Worm (Caenorhabditis elegans): ENCODE measurements around the gene cpr-5.

The cpr-5 gene

DNA sequence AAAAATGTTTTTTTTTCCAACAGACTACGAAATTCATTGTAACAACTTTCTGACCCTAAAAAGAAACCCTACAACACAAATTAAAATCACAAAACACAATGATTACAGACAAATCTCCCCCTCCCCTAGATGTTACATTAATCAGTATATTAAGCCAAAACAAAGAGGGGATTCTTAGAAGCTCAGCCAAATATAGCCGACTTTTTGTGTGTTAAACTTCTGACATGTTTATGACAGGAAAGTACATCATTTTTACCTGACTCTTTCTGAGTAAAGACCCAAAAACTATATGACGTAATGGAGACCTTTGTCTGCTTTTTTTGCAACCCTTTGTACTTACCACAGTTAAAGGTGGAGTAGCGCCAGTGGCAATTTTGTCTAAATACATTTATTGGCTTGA, 13.7 kb downstream of the cpr-5 start:
- TF ChIP-seq madf-5 (GFP tag; IDR thresholded peaks at IDR 0.05) = no peak
- no peak for TF ChIP-seq hif-1 (tag; optimal IDR thresholded peaks at IDR 0.05)
- no peak for TF ChIP-seq dmd-8 (GFP tag; IDR thresholded peaks at IDR 0.05)
- no peak for TF ChIP-seq tra-1 (GFP tag; IDR thresholded peaks at IDR 0.05)
- no peak for TF ChIP-seq daf-19 (GFP tag; conservative IDR thresholded peaks at IDR 0.05)
- no peak for TF ChIP-seq nhr-6 (tag; optimal IDR thresholded peaks at IDR 0.05)
- no peak for TF ChIP-seq F44E2.7 (GFP tag; IDR thresholded peaks at IDR 0.05)
- TF ChIP-seq ceh-20 (GFP tag; IDR thresholded peaks at IDR 0.05) = no peak
- no peak for TF ChIP-seq ceh-62 (tag; optimal IDR thresholded peaks at IDR 0.05)
- TF ChIP-seq lir-3 (tag; optimal IDR thresholded peaks at IDR 0.05) = no peak
- TF ChIP-seq hlh-30 (tag; optimal IDR thresholded peaks at IDR 0.05; ENCODE audit: insufficient read depth) = no peak
- no peak for TF ChIP-seq aha-1 (tag)

DNA sequence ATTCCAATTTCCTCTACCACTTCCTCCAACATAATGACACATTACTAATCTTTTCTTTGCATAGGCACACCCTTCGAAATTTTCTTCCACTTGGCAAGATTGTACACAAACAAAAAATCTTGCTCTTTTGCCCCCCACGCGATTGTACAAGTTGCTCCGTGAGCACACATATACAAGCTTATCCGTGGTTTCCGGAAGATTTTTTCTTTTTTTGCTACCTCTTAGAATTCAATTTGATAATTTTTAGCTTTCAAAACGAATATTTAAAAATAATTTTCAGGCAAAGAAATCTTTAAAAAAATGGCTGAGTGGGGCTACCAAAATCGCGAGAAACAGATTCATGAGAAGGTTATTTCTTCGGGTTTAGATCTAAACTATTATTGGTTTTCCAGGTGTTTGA, 21.2 kb downstream of the cpr-5 start, which contains the start of gene Y50D4B.1:
TSS of gene Y50D4B.1 (plus strand) at position 301 of the 400 bp plus-strand sequence.
- TF ChIP-seq nhr-77 (tag; optimal IDR thresholded peaks at IDR 0.05) (no peak), unc-39 (tag; optimal IDR thresholded peaks at IDR 0.05) (no peak), rbr-2 (tag; optimal IDR thresholded peaks at IDR 0.05) (no peak), F49E8.2 (tag; optimal IDR thresholded peaks at IDR 0.05; ENCODE audit: borderline replicate concordance) (no peak), Y75B8A.6 (GFP tag; IDR thresholded peaks at IDR 0.05) (no peak), sdz-12 (GFP tag; optimal IDR thresholded peaks at IDR 0.05) (no peak), T20F7.1 (GFP tag; optimal IDR thresholded peaks at IDR 0.05) (no peak), arid-1 (GFP tag; conservative IDR thresholded peaks at IDR 0.05) (no peak), mxl-3 (GFP tag; optimal IDR thresholded peaks at IDR 0.05) (no peak), ceh-82 (tag; optimal IDR thresholded peaks at IDR 0.05) (no peak), mdt-29 (GFP tag; IDR thresholded peaks at IDR 0.05) (no peak)

DNA sequence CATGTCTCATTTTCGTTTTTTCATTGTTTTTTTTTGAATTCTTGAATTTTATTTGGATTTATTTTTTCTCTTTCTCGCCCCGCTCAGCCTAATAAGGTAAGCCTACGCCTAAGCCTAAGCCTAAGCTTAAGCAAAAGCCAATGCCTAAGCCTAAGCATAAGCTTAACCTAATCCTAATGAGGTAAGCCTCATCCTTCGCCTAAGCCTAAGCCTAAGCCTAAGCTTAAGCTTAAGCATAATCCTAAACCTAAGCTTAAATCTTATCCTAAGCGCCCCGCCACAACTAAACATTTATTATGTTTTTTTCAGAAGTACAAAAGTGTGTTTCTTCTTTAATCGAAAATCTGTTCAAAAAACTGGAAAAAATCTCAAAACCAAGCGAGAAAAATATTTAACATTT, 21.7 kb downstream of the cpr-5 start:
- TF ChIP-seq unc-130 (GFP tag; optimal IDR thresholded peaks at IDR 0.05) (no peak), lsy-2 (tag; optimal IDR thresholded peaks at IDR 0.05) (no peak), ZK337.2 (GFP tag; IDR thresholded peaks at IDR 0.05) (no peak), arid-1 (GFP tag; conservative IDR thresholded peaks at IDR 0.05) (no peak), mdt-29 (GFP tag; IDR thresholded peaks at IDR 0.05) (no peak), mxl-2 (GFP tag; conservative IDR thresholded peaks at IDR 0.05) (no peak)

DNA sequence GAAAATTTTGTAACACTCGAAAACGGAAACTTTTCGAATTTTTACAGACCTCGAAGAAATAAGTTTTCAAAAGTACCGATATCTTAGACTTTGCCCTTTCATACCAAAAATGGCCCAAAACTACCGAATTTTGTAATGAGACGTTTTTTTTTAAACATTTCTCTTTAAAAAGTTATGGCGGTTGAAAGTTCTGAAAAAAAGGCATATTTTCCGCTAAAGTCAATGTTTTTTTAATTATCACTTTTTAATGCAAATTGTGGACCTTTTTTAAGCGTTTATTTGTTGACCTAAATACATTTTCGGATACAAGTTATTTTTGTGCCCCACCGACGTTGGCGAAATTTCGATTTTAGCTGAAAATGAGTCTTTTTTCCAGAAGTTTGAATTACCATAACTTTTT, 31.3 kb downstream of the cpr-5 start:
- TF ChIP-seq daf-16 (GFP tag; optimal IDR thresholded peaks at IDR 0.05) (no peak), daf-16 (tag; optimal IDR thresholded peaks at IDR 0.05) (no peak), hmg-1.1 (GFP tag; IDR thresholded peaks at IDR 0.05) (no peak), unc-62 (GFP tag; optimal IDR thresholded peaks at IDR 0.05 in 1 of 2) (peak in 1 of 2 experiments; percentile 97), unc-62 (tag; optimal IDR thresholded peaks at IDR 0.05) (no peak)

DNA sequence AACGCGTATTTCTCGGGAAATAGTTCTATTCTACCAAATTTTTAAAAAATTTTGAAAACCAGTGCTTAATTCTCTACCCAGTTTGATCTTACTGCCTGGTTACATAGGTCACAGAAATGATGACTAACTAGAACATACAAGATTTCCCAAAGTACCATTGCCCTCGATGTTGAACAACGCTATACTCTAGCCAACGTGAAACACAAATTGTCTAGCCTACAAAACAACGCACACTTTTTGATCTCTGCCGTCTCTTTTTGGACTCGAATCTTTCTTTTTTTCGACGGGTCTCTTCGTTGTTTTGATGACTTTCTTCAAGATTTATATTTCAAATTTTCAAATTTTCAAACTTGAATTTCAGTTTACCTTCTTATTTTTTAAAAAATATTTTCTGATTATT, 33.6 kb downstream of the cpr-5 start, which contains the start of gene Y50D4B.2:
TSS of gene Y50D4B.2 (plus strand) at position 301 of the 400 bp plus-strand sequence.
- TF ChIP-seq dmd-6 (GFP tag; IDR thresholded peaks at IDR 0.05) = 0 out of 2 replicates have a peak, but pooled peaks have one; percentile 16
- no peak for TF ChIP-seq nhr-28 (tag; optimal IDR thresholded peaks at IDR 0.05)

DNA sequence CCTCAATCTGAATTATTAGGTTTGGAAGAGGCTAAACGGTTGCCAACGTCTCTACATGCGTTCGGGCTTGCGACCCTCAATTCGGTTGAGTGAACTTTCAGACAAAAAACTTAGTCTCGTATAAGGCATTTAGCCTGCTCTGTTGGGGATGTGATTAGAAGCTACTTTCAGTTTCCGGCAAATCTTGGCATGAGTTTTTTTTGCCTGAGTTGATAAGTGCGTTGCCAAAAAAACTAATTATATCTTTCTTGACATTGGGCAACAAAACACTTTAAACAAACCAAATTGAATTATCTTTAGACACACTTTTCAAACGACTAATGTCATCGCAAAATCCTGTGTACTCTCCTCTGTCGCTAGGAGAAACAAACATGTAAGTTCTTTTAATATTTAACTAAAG, 41.5 kb downstream of the cpr-5 start, which contains the start of gene Y50D4B.4:
TSS of gene Y50D4B.4 (plus strand) at position 301 of the 400 bp plus-strand sequence.
- TF ChIP-seq nhr-10 (tag; optimal IDR thresholded peaks at IDR 0.05) (no peak), nhr-48 (tag; optimal IDR thresholded peaks at IDR 0.05) (no peak), mxl-2 (GFP tag; conservative IDR thresholded peaks at IDR 0.05) (no peak), F10B5.3 (tag; optimal IDR thresholded peaks at IDR 0.05) (no peak), attf-4 (tag; optimal IDR thresholded peaks at IDR 0.05) (no peak), unc-39 (tag; optimal IDR thresholded peaks at IDR 0.05) (no peak), zip-2 (tag; optimal IDR thresholded peaks at IDR 0.05) (no peak), mdt-29 (GFP tag; IDR thresholded peaks at IDR 0.05) (no peak), set-16 (GFP tag; IDR thresholded peaks at IDR 0.05) (no peak), nhr-237 (tag; optimal IDR thresholded peaks at IDR 0.05) (no peak), ama-1 (optimal IDR thresholded peaks at IDR 0.05) (no peak), ces-1 (GFP tag; optimal IDR thresholded peaks at IDR 0.05) (no peak), skn-1 (tag; optimal IDR thresholded peaks at IDR 0.05) (no peak), nhr-6 (tag; optimal IDR thresholded peaks at IDR 0.05) (no peak), mes-2 (tag; optimal IDR thresholded peaks at IDR 0.05; ENCODE audit: poor library complexity, severe bottlenecking) (no peak), madf-5 (GFP tag; IDR thresholded peaks at IDR 0.05) (no peak)
